Fruit fly (Drosophila melanogaster) whole organism, embryonic: ENCODE results near the gene CG9664.
A peak's percentile ranks its signal among the peaks of the same experiment; 100 is the strongest.

Source experiments
- Atf-2 ChIP-seq: fragments of 200-800 bp; sonication (Bioruptor generic); optimal IDR thresholded peaks from 2 replicates; lab custom pipeline; 2016; ENCODE audit warnings: missing biosample characterization, missing genetic modification characterization
- CG11093 ChIP-seq: fragments of 200-800 bp; sonication (Bioruptor generic); IDR thresholded peaks from 3 replicates; pipeline ENCODE4 v1.3.6; 2022; ENCODE audit warnings: missing biosample characterization, missing genetic modification characterization
- CG11696 ChIP-seq: fragments of 200-800 bp; sonication (Bioruptor generic); IDR thresholded peaks from 2 replicates; pipeline ENCODE4 v1.3.6; 2022; ENCODE audit warnings: missing biosample characterization, missing genetic modification characterization
- CG12659 ChIP-seq: fragments of 200-800 bp; sonication (Bioruptor generic); optimal IDR thresholded peaks from 3 replicates; lab custom pipeline; 2017; ENCODE audit warnings: mild to moderate bottlenecking, missing biosample characterization, missing genetic modification reagents, missing genetic modification characterization
- CG14014 ChIP-seq: fragments of 200-800 bp; sonication (Bioruptor generic); IDR thresholded peaks from 2 replicates; pipeline ENCODE4 v1.3.6; 2022; ENCODE audit warnings: missing biosample characterization, missing genetic modification characterization
- CG15073 ChIP-seq: fragments of 200-800 bp; sonication (Bioruptor generic); optimal IDR thresholded peaks from 2 replicates; lab custom pipeline; 2016; ENCODE audit warnings: missing biosample characterization, missing genetic modification characterization
- CG1647 ChIP-seq: fragments of 200-800 bp; sonication (Bioruptor generic); optimal IDR thresholded peaks from 3 replicates; lab custom pipeline; 2016; ENCODE audit warnings: missing biosample characterization, missing genetic modification characterization
- CG18599 ChIP-seq: fragments of 200-800 bp; sonication (Bioruptor generic); optimal IDR thresholded peaks from 3 replicates; lab custom pipeline; 2017; ENCODE audit warnings: missing biosample characterization, missing genetic modification characterization, mild to moderate bottlenecking, moderate library complexity, missing genetic modification reagents
- CG2202 ChIP-seq: fragments of 200-800 bp; sonication (Bioruptor generic); optimal IDR thresholded peaks from 2 replicates; lab custom pipeline; 2018; ENCODE audit warnings: missing biosample characterization, mild to moderate bottlenecking, missing genetic modification characterization
- CG3065 ChIP-seq: fragments of 200-800 bp; sonication (Bioruptor generic); optimal IDR thresholded peaks from 2 replicates; lab custom pipeline; 2016; ENCODE audit warnings: missing biosample characterization, missing genetic modification characterization
- CG32772 ChIP-seq: fragments of 200-800 bp; sonication (Bioruptor generic); IDR thresholded peaks from 2 replicates; pipeline ENCODE4 v1.3.6; 2022; ENCODE audit warnings: missing biosample characterization, missing genetic modification characterization
- CG3838 ChIP-seq: fragments of 200-800 bp; sonication (Bioruptor generic); optimal IDR thresholded peaks from 3 replicates; lab custom pipeline; 2016; ENCODE audit warnings: missing biosample characterization, missing genetic modification characterization
- CG6175 ChIP-seq: fragments of 200-800 bp; sonication (Bioruptor generic); IDR thresholded peaks from 3 replicates; pipeline ENCODE4 v1.3.6; 2022; ENCODE audit warnings: missing biosample characterization, missing genetic modification characterization
- CG6272 ChIP-seq: fragments of 200-800 bp; sonication (Bioruptor generic); IDR thresholded peaks from 2 replicates; pipeline ENCODE4 v1.3.6; 2022; ENCODE audit warnings: missing biosample characterization, missing genetic modification characterization
- CG6683 ChIP-seq: fragments of 200-800 bp; sonication (Bioruptor generic); optimal IDR thresholded peaks from 2 replicates; lab custom pipeline; 2017; ENCODE audit warnings: missing biosample characterization, mild to moderate bottlenecking, missing genetic modification characterization, missing genetic modification reagents
- CG7786 ChIP-seq: fragments of 200-800 bp; sonication (Bioruptor generic); optimal IDR thresholded peaks from 2 replicates; lab custom pipeline; 2016; ENCODE audit warnings: missing biosample characterization, missing genetic modification characterization
- CG9932 ChIP-seq: fragments of 200-800 bp; sonication (Bioruptor generic); IDR thresholded peaks from 2 replicates; pipeline ENCODE4 v1.3.6; 2022; ENCODE audit warnings: missing biosample characterization, missing genetic modification characterization
- Camta ChIP-seq: fragments of 200-800 bp; sonication (Bioruptor generic); optimal IDR thresholded peaks from 2 replicates; lab custom pipeline; 2016; ENCODE audit warnings: missing biosample characterization, missing genetic modification characterization
- CkIIα-i1 ChIP-seq: fragments of 200-800 bp; sonication (Bioruptor generic); IDR thresholded peaks from 2 replicates; pipeline ENCODE4 v1.3.6; 2022; ENCODE audit warnings: missing biosample characterization, missing genetic modification characterization
- GATAe ChIP-seq: fragments of 200-800 bp; sonication (Bioruptor generic); conservative IDR thresholded peaks from 2 replicates; pipeline ENCODE4 v1.3.6; 2022; ENCODE audit warnings: missing biosample characterization, missing genetic modification characterization
- H2.0 ChIP-seq: fragments of 200-800 bp; sonication (Bioruptor generic); IDR thresholded peaks from 2 replicates; pipeline ENCODE4 v1.3.6; 2022; ENCODE audit warnings: missing biosample characterization, missing genetic modification characterization
- HLH3B ChIP-seq: fragments of 200-800 bp; sonication (Bioruptor generic); IDR thresholded peaks from 2 replicates; pipeline ENCODE4 v1.3.6; 2022; ENCODE audit warnings: missing biosample characterization, missing genetic modification characterization
- Hr39 ChIP-seq: fragments of >200 bp; optimal IDR thresholded peaks from 2 replicates; lab custom pipeline; 2017
- Mrtf ChIP-seq: fragments of 200-800 bp; sonication (Bioruptor generic); IDR thresholded peaks from 3 replicates; pipeline ENCODE4 v1.3.6; 2022; ENCODE audit warnings: missing biosample characterization, missing genetic modification characterization
- Opbp ChIP-seq: fragments of 200-800 bp; sonication (Bioruptor generic); IDR thresholded peaks from 3 replicates; pipeline ENCODE4 v1.3.6; 2022; ENCODE audit warnings: missing biosample characterization, missing genetic modification characterization; ENCODE audit not compliant: partially characterized antibody
- Optix ChIP-seq: fragments of 200-800 bp; sonication (Bioruptor generic); IDR thresholded peaks from 3 replicates; pipeline ENCODE4 v1.3.6; 2022; ENCODE audit warnings: missing biosample characterization, missing genetic modification characterization
- PHDP ChIP-seq: fragments of 200-800 bp; sonication (Bioruptor generic); optimal IDR thresholded peaks from 3 replicates; lab custom pipeline; 2018; ENCODE audit warnings: missing biosample characterization, mild to moderate bottlenecking, missing genetic modification characterization, moderate library complexity
- Ptx1 ChIP-seq: fragments of 200-800 bp; sonication (Bioruptor generic); IDR thresholded peaks from 2 replicates; pipeline ENCODE4 v1.3.6; 2022; ENCODE audit warnings: missing biosample characterization, missing genetic modification characterization
- Sry-δ ChIP-seq: fragments of 200-800 bp; sonication (Bioruptor generic); optimal IDR thresholded peaks from 2 replicates; lab custom pipeline; 2016; ENCODE audit warnings: missing biosample characterization, missing genetic modification characterization
- Ssrp ChIP-seq: fragments of 200-800 bp; sonication (Bioruptor generic); optimal IDR thresholded peaks from 2 replicates; lab custom pipeline; 2018; ENCODE audit warnings: missing biosample characterization, mild to moderate bottlenecking, missing genetic modification characterization, moderate library complexity
- Stat92E ChIP-seq, 3 experiments: fragments of >200 bp in 2 of 3; fragments of 200-800 bp in 1 of 3; sonication (Bioruptor generic) in 1 of 3; optimal IDR thresholded peaks; 2 replicates each; lab custom pipeline; 2017 to 2019; ENCODE audit warnings: missing biosample characterization in 3 of 3, missing genetic modification characterization in 3 of 3, mild to moderate bottlenecking in 1 of 3, moderate library complexity in 1 of 3
- YL-1 ChIP-seq: fragments of 200-800 bp; sonication (Bioruptor generic); optimal IDR thresholded peaks from 3 replicates; lab custom pipeline; 2017; ENCODE audit warnings: missing biosample characterization, mild to moderate bottlenecking, missing genetic modification characterization
- bowl ChIP-seq: fragments of 200-800 bp; sonication (Bioruptor generic); IDR thresholded peaks from 2 replicates; pipeline ENCODE4 v1.3.6; 2022; ENCODE audit warnings: missing biosample characterization, missing genetic modification characterization
- cas ChIP-seq: fragments of 200-800 bp; sonication (Bioruptor generic); IDR thresholded peaks from 2 replicates; pipeline ENCODE4 v1.3.6; 2022; ENCODE audit warnings: missing biosample characterization, missing genetic modification characterization
- chn ChIP-seq: fragments of 200-800 bp; sonication (Bioruptor generic); optimal IDR thresholded peaks from 2 replicates; lab custom pipeline; 2016; ENCODE audit warnings: missing biosample characterization, missing genetic modification characterization
- dan ChIP-seq: fragments of 200-800 bp; sonication (Bioruptor generic); IDR thresholded peaks from 2 replicates; pipeline ENCODE4 v1.3.6; 2022; ENCODE audit warnings: missing biosample characterization, missing genetic modification characterization
- ems ChIP-seq: fragments of 200-800 bp; sonication (Bioruptor generic); optimal IDR thresholded peaks from 3 replicates; lab custom pipeline; 2016; ENCODE audit warnings: missing biosample characterization, missing genetic modification characterization
- eyg ChIP-seq: fragments of 200-800 bp; sonication (Bioruptor generic); optimal IDR thresholded peaks from 3 replicates; lab custom pipeline; 2016; ENCODE audit warnings: missing biosample characterization, missing genetic modification characterization
- ftz-f1 ChIP-seq: fragments of 200-800 bp; sonication (Bioruptor generic); optimal IDR thresholded peaks from 2 replicates; lab custom pipeline; 2016; ENCODE audit warnings: missing biosample characterization, missing genetic modification characterization
- lilli ChIP-seq: fragments of 200-800 bp; sonication (Bioruptor generic); optimal IDR thresholded peaks from 3 replicates; lab custom pipeline; 2016; ENCODE audit warnings: missing biosample characterization, missing genetic modification characterization
- mirr ChIP-seq: fragments of 200-800 bp; sonication (Bioruptor generic); optimal IDR thresholded peaks from 3 replicates; lab custom pipeline; 2018; ENCODE audit warnings: missing biosample characterization, mild to moderate bottlenecking, missing genetic modification characterization
- p53 ChIP-seq: fragments of 200-800 bp; sonication (Bioruptor generic); optimal IDR thresholded peaks from 2 replicates; lab custom pipeline; 2016; ENCODE audit warnings: missing biosample characterization, missing genetic modification characterization
- psq ChIP-seq: fragments of 200-800 bp; sonication (Bioruptor generic); optimal IDR thresholded peaks from 2 replicates; lab custom pipeline; 2017; ENCODE audit warnings: missing biosample characterization, missing genetic modification characterization
- sim ChIP-seq: fragments of 200-800 bp; sonication (Bioruptor generic); IDR thresholded peaks from 2 replicates; pipeline ENCODE4 v1.3.6; 2022; ENCODE audit warnings: missing biosample characterization, missing genetic modification characterization
- slbo ChIP-seq: fragments of 200-800 bp; sonication (Bioruptor generic); IDR thresholded peaks from 2 replicates; pipeline ENCODE4 v1.3.6; 2022; ENCODE audit warnings: missing biosample characterization, missing genetic modification characterization
- sna ChIP-seq: fragments of 200-800 bp; sonication (Bioruptor generic); IDR thresholded peaks from 2 replicates; pipeline ENCODE4 v1.3.6; 2022; ENCODE audit warnings: missing biosample characterization, missing genetic modification characterization; ENCODE audit not compliant: partially characterized antibody
- sr ChIP-seq: fragments of 200-800 bp; sonication (Bioruptor generic); IDR thresholded peaks from 3 replicates; pipeline ENCODE4 v1.3.6; 2022; ENCODE audit warnings: missing biosample characterization, missing genetic modification characterization
- sug ChIP-seq: fragments of 200-800 bp; optimal IDR thresholded peaks from 2 replicates; lab custom pipeline; 2019; ENCODE audit warnings: missing biosample characterization, mild to moderate bottlenecking, missing genetic modification characterization, moderate library complexity
- usp ChIP-seq: fragments of >200 bp; optimal IDR thresholded peaks from 2 replicates; lab custom pipeline; 2017; ENCODE audit warnings: missing biosample characterization, missing genetic modification characterization
- vnd ChIP-seq: fragments of 200-800 bp; sonication (Bioruptor generic); IDR thresholded peaks from 3 replicates; pipeline ENCODE4 v1.3.6; 2022; ENCODE audit warnings: missing biosample characterization, missing genetic modification characterization; ENCODE audit not compliant: partially characterized antibody
- wor ChIP-seq: fragments of 200-800 bp; sonication (Bioruptor generic); IDR thresholded peaks from 2 replicates; pipeline ENCODE4 v1.3.6; 2022; ENCODE audit warnings: missing biosample characterization, missing genetic modification characterization

Gene CG9664

dm6 chr2L:3301755-3302499 is 7.4 kb upstream of the CG9664 start (continued):
- TF ChIP-seq CG6272 (GFP tag; lab: Robert Waterston, UW) (peak; percentile 99), Optix (peak; percentile 99), Camta (GFP tag; lab: Kevin White, UChicago) (peak; percentile 99), CG7786 (GFP tag; lab: Kevin White, UChicago) (peak; percentile 100), H2.0 (GFP tag; lab: Robert Waterston, UW) (peak; percentile 99), eyg (GFP tag; lab: Kevin White, UChicago) (peak; percentile 99), psq (GFP tag; lab: Kevin White, UChicago) (peak; percentile 96), slbo (GFP tag; lab: Robert Waterston, UW) (peak; percentile 100), Hr39 (lab: Kevin White, UChicago) (no peak), CG6683 (GFP tag; lab: Kevin White, UChicago) (peak; percentile 99), CG2202 (tag; lab: Kevin White, UChicago) (peak; percentile 99), CG3838 (GFP tag; lab: Kevin White, UChicago) (peak; percentile 98), wor (peak; percentile 97), Opbp (GFP tag; lab: Robert Waterston, UW) (peak; percentile 47; the same call in 1 of the 3 replicates), CG6175 (GFP tag; lab: Robert Waterston, UW) (peak; percentile 99), CG1647 (GFP tag; lab: Kevin White, UChicago) (peak; percentile 99), lilli (GFP tag; lab: Kevin White, UChicago) (peak; percentile 100), Stat92E (GFP tag; optimal IDR thresholded peaks at IDR 0.05; lab: Kevin White, UChicago) (peak in 1 of 3 experiments; percentile 99), sna (GFP tag; lab: Robert Waterston, UW) (peak; percentile 37; the same call in 1 of the 2 replicates), Sry-δ (GFP tag; lab: Kevin White, UChicago) (peak; percentile 87), Mrtf (peak; percentile 99), Ssrp (tag; lab: Kevin White, UChicago) (peak; percentile 99), chn (GFP tag; lab: Kevin White, UChicago) (peak; percentile 100), CG12659 (peak; percentile 100), HLH3B (GFP tag; lab: Robert Waterston, UW) (peak; percentile 99), Ptx1 (GFP tag; lab: Robert Waterston, UW) (peak; percentile 99), bowl (GFP tag; lab: Robert Waterston, UW) (peak; percentile 97), CG11093 (GFP tag; lab: Robert Waterston, UW) (peak; percentile 99), PHDP (tag; lab: Kevin White, UChicago) (peak; percentile 100), CG15073 (GFP tag; lab: Kevin White, UChicago) (peak; percentile 93), CG18599 (GFP tag; lab: Kevin White, UChicago) (peak; percentile 100), vnd (GFP tag; lab: Robert Waterston, UW) (no peak), cas (GFP tag; lab: Robert Waterston, UW) (peak; percentile 99), CG9932 (peak; percentile 100), GATAe (GFP tag; lab: Robert Waterston, UW) (peak; percentile 99), ems (GFP tag; lab: Kevin White, UChicago) (peak; percentile 100), CkIIα-i1 (GFP tag; lab: Robert Waterston, UW) (peak; percentile 93), ftz-f1 (GFP tag; lab: Kevin White, UChicago) (peak; percentile 96), dan (GFP tag; lab: Robert Waterston, UW) (peak; percentile 95), usp (GFP tag; lab: Kevin White, UChicago) (no peak), CG32772 (GFP tag; lab: Robert Waterston, UW) (peak; percentile 99), p53 (GFP tag; lab: Kevin White, UChicago) (peak; percentile 99), mirr (GFP tag; lab: Kevin White, UChicago) (peak; percentile 100), CG14014 (peak; percentile 99), sr (peak; percentile 93), CG11696 (GFP tag; lab: Robert Waterston, UW) (peak; percentile 98), Atf-2 (GFP tag; lab: Kevin White, UChicago) (peak; percentile 99), CG3065 (GFP tag; lab: Kevin White, UChicago) (peak; percentile 100), sim (GFP tag; lab: Robert Waterston, UW) (peak; percentile 96), sug (tag; lab: Kevin White, UChicago) (peak; percentile 100), YL-1 (GFP tag; lab: Kevin White, UChicago) (peak; percentile 99)
